Fruit fly (Drosophila melanogaster) whole organism, prepupa: ENCODE measurements around the gene CG15152.

Experiments
- CG10669 ChIP-seq: fragments of 200-800 bp; sonication (Bioruptor generic); optimal IDR thresholded peaks from 3 replicates; lab custom pipeline; 2018; ENCODE audit warnings: missing biosample characterization, mild to moderate bottlenecking, missing genetic modification characterization, moderate library complexity
- CG15336 ChIP-seq: fragments of 200-800 bp; sonication (Bioruptor generic); IDR thresholded peaks from 2 replicates; pipeline ENCODE4 v1.3.6; 2022; ENCODE audit warnings: missing biosample characterization, missing genetic modification characterization
- CG1621 ChIP-seq: fragments of 200-800 bp; sonication (Bioruptor generic); optimal IDR thresholded peaks from 3 replicates; lab custom pipeline; 2018; ENCODE audit warnings: missing biosample characterization, mild to moderate bottlenecking, missing genetic modification characterization
- CG16779 ChIP-seq: fragments of 200-800 bp; sonication (Bioruptor generic); optimal IDR thresholded peaks from 3 replicates; lab custom pipeline; 2017; ENCODE audit warnings: missing biosample characterization, mild to moderate bottlenecking, missing genetic modification characterization
- CG3032 ChIP-seq: fragments of 200-800 bp; optimal IDR thresholded peaks from 2 replicates; lab custom pipeline; 2019; ENCODE audit warnings: missing biosample characterization, mild to moderate bottlenecking, missing genetic modification characterization, moderate library complexity
- CG31627 ChIP-seq: fragments of 200-800 bp; sonication (Bioruptor generic); optimal IDR thresholded peaks from 3 replicates; lab custom pipeline; 2016; ENCODE audit warnings: missing biosample characterization, missing genetic modification characterization
- CG34406 ChIP-seq: fragments of 200-800 bp; sonication (Bioruptor generic); optimal IDR thresholded peaks from 3 replicates; lab custom pipeline; 2016; ENCODE audit warnings: missing biosample characterization, missing genetic modification characterization
- CG3919 ChIP-seq: fragments of 200-800 bp; sonication (Bioruptor generic); optimal IDR thresholded peaks from 3 replicates; lab custom pipeline; 2016; ENCODE audit warnings: missing biosample characterization, missing genetic modification characterization
- CG6792 ChIP-seq: fragments of 200-800 bp; sonication (Bioruptor generic); optimal IDR thresholded peaks from 3 replicates; lab custom pipeline; 2016; ENCODE audit warnings: missing biosample characterization, missing genetic modification characterization
- CG6854 ChIP-seq: fragments of 200-800 bp; sonication (Bioruptor generic); optimal IDR thresholded peaks from 2 replicates; lab custom pipeline; 2017; ENCODE audit warnings: missing biosample characterization, mild to moderate bottlenecking, missing genetic modification characterization
- CG8119 ChIP-seq: fragments of 200-800 bp; sonication (Bioruptor generic); IDR thresholded peaks from 3 replicates; pipeline ENCODE4 v1.3.6; 2022; ENCODE audit warnings: missing biosample characterization, missing genetic modification characterization
- Eip75B ChIP-seq: fragments of 200-800 bp; sonication (Bioruptor generic); optimal IDR thresholded peaks from 3 replicates; lab custom pipeline; 2016; ENCODE audit warnings: missing biosample characterization, missing genetic modification characterization
- Eip78C ChIP-seq: fragments of 200-800 bp; sonication (Bioruptor generic); peaks from one replicate; lab custom pipeline; 2016; ENCODE audit warnings: missing biosample characterization, missing genetic modification characterization
- Eip93F ChIP-seq: fragments of 200-800 bp; sonication (Bioruptor generic); optimal IDR thresholded peaks from 2 replicates; lab custom pipeline; 2016; ENCODE audit warnings: missing biosample characterization, mild to moderate bottlenecking, missing genetic modification characterization
- Ets21C ChIP-seq: fragments of 200-800 bp; sonication (Bioruptor generic); optimal IDR thresholded peaks from 3 replicates; lab custom pipeline; 2016; ENCODE audit warnings: missing biosample characterization, missing genetic modification characterization
- Gug ChIP-seq: fragments of 200-800 bp; sonication (Bioruptor generic); IDR thresholded peaks from 2 replicates; pipeline ENCODE4 v1.3.6; 2022; ENCODE audit warnings: missing biosample characterization, missing genetic modification characterization
- Hr39 ChIP-seq: fragments of 200-800 bp; sonication (Bioruptor generic); optimal IDR thresholded peaks from 2 replicates; lab custom pipeline; 2016; ENCODE audit warnings: missing biosample characterization, missing genetic modification characterization
- Hr4 ChIP-seq: fragments of 200-800 bp; sonication (Bioruptor generic); optimal IDR thresholded peaks from 3 replicates; lab custom pipeline; 2016; ENCODE audit warnings: missing biosample characterization, missing genetic modification characterization
- Met ChIP-seq: fragments of 200-800 bp; sonication (Bioruptor generic); optimal IDR thresholded peaks from 3 replicates; lab custom pipeline; 2016; ENCODE audit warnings: missing biosample characterization, missing genetic modification characterization
- OdsH ChIP-seq: fragments of 200-800 bp; sonication (Bioruptor generic); optimal IDR thresholded peaks from 3 replicates; lab custom pipeline; 2016; ENCODE audit warnings: missing biosample characterization, missing genetic modification characterization
- Sox14 ChIP-seq: fragments of 200-800 bp; sonication (Bioruptor generic); optimal IDR thresholded peaks from 3 replicates; lab custom pipeline; 2016; ENCODE audit warnings: missing biosample characterization, missing genetic modification characterization
- achi ChIP-seq: fragments of 200-800 bp; sonication (Bioruptor generic); optimal IDR thresholded peaks from 3 replicates; lab custom pipeline; 2016; ENCODE audit warnings: missing biosample characterization, missing genetic modification characterization
- cyc ChIP-seq: fragments of 200-800 bp; sonication (Bioruptor generic); optimal IDR thresholded peaks from 3 replicates; lab custom pipeline; 2016; ENCODE audit warnings: missing biosample characterization, missing genetic modification characterization
- dsx ChIP-seq: fragments of 200-800 bp; optimal IDR thresholded peaks from 3 replicates; lab custom pipeline; 2019; ENCODE audit warnings: missing biosample characterization, mild to moderate bottlenecking, missing genetic modification characterization, moderate library complexity; ENCODE audit not compliant: poor library complexity, severe bottlenecking
- eg ChIP-seq: fragments of 200-800 bp; sonication (Bioruptor generic); IDR thresholded peaks from 3 replicates; pipeline ENCODE4 v1.3.6; 2022; ENCODE audit warnings: missing biosample characterization, missing genetic modification characterization
- esn ChIP-seq: fragments of 200-800 bp; sonication (Bioruptor generic); optimal IDR thresholded peaks from 2 replicates; lab custom pipeline; 2016; ENCODE audit warnings: missing biosample characterization, mild to moderate bottlenecking, missing genetic modification characterization, moderate library complexity
- fd59A ChIP-seq: fragments of 200-800 bp; sonication (Bioruptor generic); optimal IDR thresholded peaks from 2 replicates; lab custom pipeline; 2017; ENCODE audit warnings: missing biosample characterization, mild to moderate bottlenecking, missing genetic modification characterization, missing genetic modification reagents
- fkh ChIP-seq: fragments of 200-800 bp; sonication (Bioruptor generic); optimal IDR thresholded peaks from 3 replicates; lab custom pipeline; 2017; ENCODE audit warnings: missing biosample characterization, mild to moderate bottlenecking, missing genetic modification characterization, moderate library complexity
- lz ChIP-seq: fragments of 200-800 bp; sonication (Bioruptor generic); optimal IDR thresholded peaks from 3 replicates; lab custom pipeline; 2016; ENCODE audit warnings: missing biosample characterization, missing genetic modification characterization
- pdm3 ChIP-seq: fragments of 200-800 bp; sonication (Bioruptor generic); optimal IDR thresholded peaks from 3 replicates; lab custom pipeline; 2016; ENCODE audit warnings: missing biosample characterization, missing genetic modification characterization
- salr ChIP-seq, 2 experiments: fragments of 200-800 bp; sonication (Bioruptor generic); optimal IDR thresholded peaks; 3 replicates each; lab custom pipeline; 2016 to 2018; ENCODE audit warnings: missing biosample characterization in 2 of 2, missing genetic modification characterization in 2 of 2, mild to moderate bottlenecking in 1 of 2
- spab ChIP-seq: fragments of 200-800 bp; sonication (Bioruptor generic); optimal IDR thresholded peaks from 2 replicates; lab custom pipeline; 2017; ENCODE audit warnings: missing biosample characterization, mild to moderate bottlenecking, missing genetic modification characterization, missing genetic modification reagents
- svp ChIP-seq: fragments of 200-800 bp; sonication (Bioruptor generic); peaks from one replicate; lab custom pipeline; 2016; ENCODE audit warnings: missing biosample characterization, missing genetic modification characterization
- topi ChIP-seq: fragments of 200-800 bp; sonication (Bioruptor generic); optimal IDR thresholded peaks from 3 replicates; lab custom pipeline; 2016; ENCODE audit warnings: missing biosample characterization, missing genetic modification characterization
- vri ChIP-seq: fragments of 200-800 bp; sonication (Bioruptor generic); optimal IDR thresholded peaks from 3 replicates; lab custom pipeline; 2016; ENCODE audit warnings: missing biosample characterization, mild to moderate bottlenecking, missing genetic modification characterization

The CG15152 gene

dm6 chr2L:18114176-18114703 lies at the start of gene CG15152:
Gene CG15152, plus strand, starts transcription at chr2L:18114547.
- TF ChIP-seq Eip78C (GFP tag; lab: Kevin White, UChicago) (peak; percentile 6), CG34406 (GFP tag; lab: Kevin White, UChicago) (no peak), vri (GFP tag; lab: Kevin White, UChicago) (peak; percentile 22), CG10669 (GFP tag; lab: Kevin White, UChicago) (no peak), Sox14 (no peak), Eip93F (GFP tag; lab: Kevin White, UChicago) (peak; percentile 48), Ets21C (GFP tag; lab: Kevin White, UChicago) (no peak), topi (GFP tag; lab: Kevin White, UChicago) (no peak), svp (peak; percentile 77)

dm6 chr2L:18067266-18067665 lies 47.1 kb upstream of the CG15152 start:
- TF ChIP-seq topi (GFP tag; lab: Kevin White, UChicago): no peak
- no peak for TF ChIP-seq pdm3 (GFP tag; lab: Kevin White, UChicago)
- TF ChIP-seq, all 60 proteins: peak for 0

- TF ChIP-seq esn (no peak), CG15336 (no peak), Hr39 (no peak), CG6854 (no peak), CG34406 (GFP tag; lab: Kevin White, UChicago) (no peak), Sox14 (no peak), dsx (GFP tag; lab: Kevin White, UChicago) (no peak), CG1621 (tag; lab: Kevin White, UChicago) (no peak), achi (GFP tag; lab: Kevin White, UChicago) (no peak), fd59A (GFP tag; lab: Kevin White, UChicago) (no peak), Eip93F (GFP tag; lab: Kevin White, UChicago) (no peak), CG16779 (tag; lab: Kevin White, UChicago) (no peak), Eip78C (GFP tag; lab: Kevin White, UChicago) (no peak), OdsH (no peak), lz (GFP tag; lab: Kevin White, UChicago) (no peak), salr (GFP tag; optimal IDR thresholded peaks at IDR 0.05; lab: Kevin White, UChicago) (no peak), cyc (GFP tag; lab: Kevin White, UChicago) (no peak), CG3032 (tag; lab: Kevin White, UChicago) (no peak)
Observed at dm6 chr2L:18077969-18078368, 36.4 kb upstream of the CG15152 start, which contains the start of gene Arr1. Gene Arr1, plus strand, starts transcription at chr2L:18078269.

dm6 chr2L:18081328-18081727 lies 33.0 kb upstream of the CG15152 start, which contains the start of gene ninaD:
Gene ninaD, plus strand, starts transcription at chr2L:18081628.
- TF ChIP-seq fd59A (GFP tag; lab: Kevin White, UChicago): no peak
- no peak for TF ChIP-seq fkh (GFP tag; lab: Kevin White, UChicago)
- TF ChIP-seq spab (GFP tag; lab: Kevin White, UChicago): no peak
- TF ChIP-seq Eip75B (GFP tag; lab: Kevin White, UChicago): no peak
- no peak for TF ChIP-seq Eip93F (GFP tag; lab: Kevin White, UChicago)
- no peak for TF ChIP-seq CG6792 (GFP tag; lab: Kevin White, UChicago)
- no peak for TF ChIP-seq CG34406 (GFP tag; lab: Kevin White, UChicago)
- TF ChIP-seq eg (GFP tag; lab: Robert Waterston, UW): no peak
- no peak for TF ChIP-seq Hr4 (GFP tag; lab: Kevin White, UChicago)
- no peak for TF ChIP-seq CG3919
- no peak for TF ChIP-seq Met (GFP tag; lab: Kevin White, UChicago)
- no peak for TF ChIP-seq Gug (GFP tag; lab: Robert Waterston, UW)

- TF ChIP-seq Hr4 (GFP tag; lab: Kevin White, UChicago) (no peak), esn (no peak), CG8119 (GFP tag; lab: Robert Waterston, UW) (no peak), CG31627 (GFP tag; lab: Kevin White, UChicago) (no peak), salr (GFP tag; optimal IDR thresholded peaks at IDR 0.05; lab: Kevin White, UChicago) (no peak)
Observed at dm6 chr2L:18083956-18084355, 30.4 kb upstream of the CG15152 start, which contains the start of gene CG31741. Gene CG31741, plus strand, starts transcription at chr2L:18084256.
